Fruit fly (Drosophila melanogaster) Kc167 (cell line): ENCODE data around the gene CG14210.

Experiments
- Myc ChIP-seq: fragments of >200 bp; optimal IDR thresholded peaks from 2 replicates; lab custom pipeline; 2017; ENCODE audit warnings: missing external identifiers
- Sin3A ChIP-seq: fragments of >200 bp; optimal IDR thresholded peaks from 2 replicates; lab custom pipeline; 2018; ENCODE audit warnings: missing external identifiers
- h ChIP-seq: fragments of >200 bp; optimal IDR thresholded peaks from 3 replicates; lab custom pipeline; 2018; ENCODE audit warnings: missing external identifiers
- insv ChIP-seq: fragments of >200 bp; optimal IDR thresholded peaks from 3 replicates; lab custom pipeline; 2018; ENCODE audit warnings: missing external identifiers
- psq ChIP-seq: fragments of >200 bp; optimal IDR thresholded peaks from 2 replicates; lab custom pipeline; 2017; ENCODE audit warnings: missing external identifiers
- ttk ChIP-seq: sonication (Bioruptor generic); optimal IDR thresholded peaks from 2 replicates; lab custom pipeline; 2017; ENCODE audit warnings: missing external identifiers

CG14210 gene

dm6 chrX:19592309-19592708 is 23.7 kb upstream of the CG14210 start, which contains the start of gene CG14205:
Gene CG14205, plus strand, starts transcription at chrX:19592609.
- TF ChIP-seq insv (lab: Kevin White, UChicago) (no peak), psq (lab: Kevin White, UChicago) (no peak), ttk (lab: Kevin White, UChicago) (no peak), Sin3A (lab: Kevin White, UChicago) (no peak), h (lab: Kevin White, UChicago) (no peak), Myc (lab: Kevin White, UChicago) (no peak)

DNA sequence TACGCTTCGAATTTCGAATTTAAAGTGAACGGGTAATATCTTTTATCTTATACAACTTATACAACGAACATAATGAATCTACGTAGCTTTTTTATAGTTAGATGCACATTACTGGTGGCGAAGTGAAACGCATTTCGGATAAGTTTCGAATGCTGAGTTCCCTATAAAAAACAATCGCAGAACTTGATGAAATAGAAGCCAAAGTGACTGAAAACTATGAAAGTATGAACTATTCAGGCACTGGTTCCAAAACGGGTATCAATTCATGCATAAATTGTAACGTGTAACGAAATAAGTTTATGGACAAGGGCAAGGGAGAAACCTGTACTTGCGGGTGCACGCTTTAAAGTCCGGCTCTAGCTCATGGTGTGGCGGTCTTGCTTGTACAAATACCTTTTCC is 20.1 kb upstream of the CG14210 start:
- TF ChIP-seq insv (lab: Kevin White, UChicago), result no peak
- TF ChIP-seq ttk (lab: Kevin White, UChicago), result no peak
- no peak for TF ChIP-seq h (lab: Kevin White, UChicago)
- no peak for TF ChIP-seq psq (lab: Kevin White, UChicago)
- no peak for TF ChIP-seq Sin3A (lab: Kevin White, UChicago)
- TF ChIP-seq Myc (lab: Kevin White, UChicago), result no peak

DNA sequence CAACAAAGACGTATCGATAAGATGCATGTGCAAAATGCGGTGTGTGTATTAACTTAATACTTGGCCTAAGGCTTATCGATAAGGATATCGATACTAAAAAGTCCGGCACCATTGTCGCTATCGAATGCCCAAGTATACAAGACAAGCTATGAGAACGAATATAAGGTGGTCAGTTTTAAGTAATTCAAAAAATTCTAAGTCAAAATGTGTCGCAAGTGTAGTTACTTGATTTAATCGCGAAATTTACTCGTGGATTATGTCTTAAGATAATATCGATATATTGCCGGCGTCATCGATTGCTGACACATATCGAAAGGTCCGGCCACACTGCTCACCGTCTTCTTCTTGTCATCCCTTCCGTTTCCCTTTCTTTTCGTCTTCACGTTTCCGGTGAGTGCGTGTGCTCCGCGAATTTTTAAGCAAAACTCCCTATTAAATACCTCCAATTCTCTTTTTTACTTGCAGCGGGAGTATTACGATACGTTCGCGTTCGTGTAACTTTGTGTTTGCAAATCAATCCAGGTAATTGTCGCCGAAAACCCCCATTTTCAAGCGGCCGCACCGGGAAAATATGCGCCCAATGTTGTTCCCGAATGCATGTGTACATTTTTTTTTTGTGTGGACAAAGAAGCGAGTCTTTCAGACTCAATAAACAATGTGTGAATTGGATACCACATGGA is 18.2 kb upstream of the CG14210 start, which contains the start of gene RpS10b:
Gene RpS10b, plus strand, starts transcription at position 348 of the 680 bp plus-strand sequence.
- TF ChIP-seq psq (lab: Kevin White, UChicago), result no peak
- no peak for TF ChIP-seq ttk (lab: Kevin White, UChicago)
- no peak for TF ChIP-seq Sin3A (lab: Kevin White, UChicago)
- TF ChIP-seq h (lab: Kevin White, UChicago), result no peak
- no peak for TF ChIP-seq Myc (lab: Kevin White, UChicago)
- no peak for TF ChIP-seq insv (lab: Kevin White, UChicago)

dm6 chrX:19598503-19598902 is 17.5 kb upstream of the CG14210 start:
- TF ChIP-seq h (lab: Kevin White, UChicago) (no peak), ttk (lab: Kevin White, UChicago) (no peak), psq (lab: Kevin White, UChicago) (no peak), Myc (lab: Kevin White, UChicago) (no peak), insv (lab: Kevin White, UChicago) (no peak), Sin3A (lab: Kevin White, UChicago) (no peak)

DNA sequence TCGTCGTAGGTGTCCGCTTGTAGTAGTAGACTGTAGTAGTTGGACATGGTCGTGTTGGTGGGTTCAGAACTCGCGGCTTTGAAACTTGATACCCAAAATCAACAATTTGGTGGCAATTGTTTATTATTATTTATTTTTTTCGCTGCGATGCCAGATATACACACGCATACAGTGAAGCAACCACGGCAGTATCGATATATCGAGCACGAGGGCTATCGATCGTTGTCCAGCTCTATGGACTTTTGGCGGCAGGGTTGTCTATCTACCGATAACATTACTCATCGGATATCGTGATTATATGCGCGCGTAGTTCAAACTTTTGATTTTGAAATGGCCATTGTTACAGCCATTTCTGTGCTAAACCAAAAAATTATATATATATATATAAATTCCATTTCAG is 14.4 kb upstream of the CG14210 start, which contains the start of gene CG14220:
Gene CG14220, minus strand, starts transcription at position 208 of the 400 bp plus-strand sequence.
- TF ChIP-seq h (lab: Kevin White, UChicago) (no peak), Myc (lab: Kevin White, UChicago) (no peak), insv (lab: Kevin White, UChicago) (no peak), ttk (lab: Kevin White, UChicago) (no peak), psq (lab: Kevin White, UChicago) (no peak)

DNA sequence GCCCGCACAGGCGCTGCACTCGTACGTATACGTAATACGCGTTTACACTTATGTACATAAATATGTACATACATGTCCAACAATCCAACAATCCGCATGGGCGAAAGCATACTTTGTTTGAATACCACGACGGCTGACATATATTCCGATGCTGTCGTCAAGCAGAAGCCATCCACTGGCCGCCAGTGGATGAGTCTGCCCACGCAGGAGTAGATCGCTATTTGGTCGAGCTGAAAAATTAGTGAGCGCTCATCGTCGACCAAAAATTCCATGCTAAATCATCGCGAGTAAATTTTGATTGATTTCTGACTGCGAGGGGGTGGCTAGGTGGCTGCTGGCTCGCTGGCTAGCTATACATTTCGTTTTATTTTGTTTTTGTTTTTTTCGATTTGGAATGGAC is 13.5 kb upstream of the CG14210 start:
- TF ChIP-seq insv (lab: Kevin White, UChicago) (no peak), Sin3A (lab: Kevin White, UChicago) (no peak), Myc (lab: Kevin White, UChicago) (no peak), h (lab: Kevin White, UChicago) (no peak)

dm6 chrX:19603953-19604352 is 12.0 kb upstream of the CG14210 start:
- TF ChIP-seq h (lab: Kevin White, UChicago) (no peak), Myc (lab: Kevin White, UChicago) (no peak), psq (lab: Kevin White, UChicago) (no peak), ttk (lab: Kevin White, UChicago) (no peak), insv (lab: Kevin White, UChicago) (no peak), Sin3A (lab: Kevin White, UChicago) (no peak)

DNA sequence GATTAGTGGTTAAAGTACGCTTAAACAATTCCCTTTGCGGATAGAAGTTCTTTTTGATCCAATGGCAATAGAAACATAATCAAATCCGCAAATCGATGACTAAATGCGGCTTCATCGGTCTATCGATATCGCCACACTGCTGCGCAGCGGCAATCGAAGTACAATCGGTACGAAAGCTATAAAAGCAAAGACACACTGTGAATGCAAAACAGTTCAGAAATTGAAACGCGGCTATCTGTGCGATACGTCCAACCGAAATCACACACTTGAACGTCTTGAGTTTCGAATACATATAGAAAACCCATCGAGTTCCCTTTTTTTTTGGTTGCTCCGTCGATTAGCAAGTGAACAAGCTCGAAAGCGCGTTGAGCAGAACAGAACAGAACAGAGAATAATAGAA is 11.0 kb upstream of the CG14210 start, which contains the start of gene CG14207:
Gene CG14207, plus strand, starts transcription at position 203 of the 400 bp plus-strand sequence.
- TF ChIP-seq Sin3A (lab: Kevin White, UChicago) (no peak), insv (lab: Kevin White, UChicago) (no peak), Myc (lab: Kevin White, UChicago) (no peak), psq (lab: Kevin White, UChicago) (no peak), h (lab: Kevin White, UChicago) (no peak), ttk (lab: Kevin White, UChicago) (no peak)

dm6 chrX:19605915-19606314 is 10.1 kb upstream of the CG14210 start:
- TF ChIP-seq psq (lab: Kevin White, UChicago) (no peak), Myc (lab: Kevin White, UChicago) (no peak), Sin3A (lab: Kevin White, UChicago) (no peak), h (lab: Kevin White, UChicago) (no peak), insv (lab: Kevin White, UChicago) (no peak), ttk (lab: Kevin White, UChicago) (no peak)

dm6 chrX:19606558-19606957 is 9.4 kb upstream of the CG14210 start:
- TF ChIP-seq insv (lab: Kevin White, UChicago), result no peak
- TF ChIP-seq h (lab: Kevin White, UChicago), result no peak
- no peak for TF ChIP-seq Sin3A (lab: Kevin White, UChicago)
- no peak for TF ChIP-seq Myc (lab: Kevin White, UChicago)
- TF ChIP-seq ttk (lab: Kevin White, UChicago), result no peak
- TF ChIP-seq psq (lab: Kevin White, UChicago), result no peak

- TF ChIP-seq Sin3A (lab: Kevin White, UChicago) (no peak), insv (lab: Kevin White, UChicago) (no peak), ttk (lab: Kevin White, UChicago) (no peak), h (lab: Kevin White, UChicago) (no peak), Myc (lab: Kevin White, UChicago) (no peak), psq (lab: Kevin White, UChicago) (no peak)
Measured at dm6 chrX:19606971-19607370, 9.0 kb upstream of the CG14210 start.
